Worm (Caenorhabditis elegans) whole organism, L2 larva: ENCODE results near the gene pitp-1.

Experiments
- R02D3.7 ChIP-seq: fragments of 150-350 bp; optimal IDR thresholded peaks from 2 replicates; lab custom pipeline; 2014; ENCODE audit warnings: missing biosample characterization, missing genetic modification characterization
- ama-1 ChIP-seq: fragments of 150-350 bp; optimal IDR thresholded peaks from 2 replicates; lab custom pipeline; 2018; ENCODE audit warnings: inconsistent platforms
- egl-27 ChIP-seq: sonication (generic microtip); optimal IDR thresholded peaks from 3 replicates; lab custom pipeline; 2017; ENCODE audit warnings: missing biosample characterization, missing genetic modification reagents, missing genetic modification characterization
- elt-1 ChIP-seq: fragments of 150-350 bp; optimal IDR thresholded peaks from 2 replicates; lab custom pipeline; 2014; ENCODE audit warnings: missing biosample characterization, missing genetic modification characterization
- fos-1 ChIP-seq: fragments of 150-350 bp; optimal IDR thresholded peaks from 2 replicates; lab custom pipeline; 2014; ENCODE audit warnings: missing biosample characterization, missing genetic modification characterization
- mab-5 ChIP-seq: fragments of 150-350 bp; optimal IDR thresholded peaks from 2 replicates; lab custom pipeline; 2014; ENCODE audit warnings: missing biosample characterization, missing genetic modification characterization
- nhr-10 ChIP-seq: sonication (generic microtip); optimal IDR thresholded peaks from 2 replicates; lab custom pipeline; 2017; ENCODE audit warnings: missing biosample characterization, missing genetic modification characterization
- nhr-25 ChIP-seq: fragments of 150-350 bp; sonication (generic microtip); optimal IDR thresholded peaks from 3 replicates; lab custom pipeline; 2014; ENCODE audit warnings: missing biosample characterization, missing genetic modification characterization
- snpc-4 ChIP-seq: fragments of 150-350 bp; optimal IDR thresholded peaks from 2 replicates; lab custom pipeline; 2014; ENCODE audit warnings: missing biosample characterization, missing genetic modification characterization
- unc-39 ChIP-seq: fragments of 150-350 bp; optimal IDR thresholded peaks from 2 replicates; lab custom pipeline; 2014; ENCODE audit warnings: missing biosample characterization, missing genetic modification characterization
- zag-1 ChIP-seq: fragments of 150-350 bp; optimal IDR thresholded peaks from 2 replicates; lab custom pipeline; 2014; ENCODE audit warnings: missing biosample characterization, missing genetic modification characterization
- ztf-11 ChIP-seq: sonication (generic microtip); optimal IDR thresholded peaks from 2 replicates; lab custom pipeline; 2017; ENCODE audit warnings: missing biosample characterization, missing genetic modification characterization

- TF ChIP-seq R02D3.7 (tag; lab: Kevin White, UChicago): no peak
- TF ChIP-seq mab-5 (tag; lab: Kevin White, UChicago): no peak
- no peak for TF ChIP-seq zag-1 (tag; lab: Kevin White, UChicago)
- no peak for TF ChIP-seq nhr-10
- no peak for TF ChIP-seq egl-27 (tag; lab: Kevin White, UChicago)
- TF ChIP-seq elt-1 (tag; lab: Kevin White, UChicago): no peak
- TF ChIP-seq fos-1 (tag; lab: Kevin White, UChicago): no peak
- no peak for TF ChIP-seq snpc-4 (tag; lab: Kevin White, UChicago)
- no peak for TF ChIP-seq unc-39 (tag; lab: Kevin White, UChicago)
- TF ChIP-seq nhr-25: no peak
- TF ChIP-seq ama-1 (lab: Kevin White, UChicago): no peak
- TF ChIP-seq ztf-11 (tag; lab: Kevin White, UChicago): no peak
Observed at ce11 chrIII:3537401-3537800, 7.8 kb upstream of the pitp-1 start, which contains the start of gene cfap-20.
